Fruit fly (Drosophila melanogaster): Measurements from ENCODE around the gene Mics1.

dm6 chr3R:7530184-7530821 lies 28.1 kb upstream of the Mics1 start, which contains the start of the genes Rtnl2 and alphaTub84D:
- TF ChIP-seq Crg-1 (GFP tag; optimal IDR thresholded peaks at IDR 0.05) (no peak), pad (GFP tag; optimal IDR thresholded peaks at IDR 0.05) (no peak), CG5204 (GFP tag; optimal IDR thresholded peaks at IDR 0.05) (no peak), toe (GFP tag; optimal IDR thresholded peaks at IDR 0.05) (no peak), cic (GFP tag; optimal IDR thresholded peaks at IDR 0.05) (no peak), CG7101 (tag; optimal IDR thresholded peaks at IDR 0.05) (no peak), cnc (optimal IDR thresholded peaks at IDR 0.05) (no peak), kay (GFP tag; ENCODE audit: borderline replicate concordance) (no peak), CG1620 (GFP tag; optimal IDR thresholded peaks at IDR 0.05) (no peak), Clk (GFP tag; optimal IDR thresholded peaks at IDR 0.05) (no peak), Mnt (GFP tag; optimal IDR thresholded peaks at IDR 0.05) (no peak)

Measured in whole organism, adult.